Worm (Caenorhabditis elegans) whole organism, late embryonic: Measurements from ENCODE around the gene srh-18.

Source experiments
- C08G9.2 ChIP-seq: sonication (generic microtip); optimal IDR thresholded peaks from 2 replicates; lab custom pipeline; 2016; ENCODE audit warnings: mild to moderate bottlenecking, missing genetic modification characterization, moderate library complexity, missing compliant biosample characterization
- C38D4.7 ChIP-seq: fragments of 200-800 bp; sonication (Bioruptor generic); optimal IDR thresholded peaks from 2 replicates; lab custom pipeline; 2018; ENCODE audit warnings: mild to moderate bottlenecking, missing genetic modification characterization, moderate library complexity, missing compliant biosample characterization
- T23F11.4 ChIP-seq: fragments of 200-800 bp; sonication (Bioruptor generic); optimal IDR thresholded peaks from 2 replicates; lab custom pipeline; 2018; ENCODE audit warnings: mild to moderate bottlenecking, missing genetic modification characterization, missing compliant biosample characterization
- Y22D7AL.16 ChIP-seq: sonication (generic microtip); optimal IDR thresholded peaks from 2 replicates; lab custom pipeline; 2016; ENCODE audit warnings: missing genetic modification characterization, missing compliant biosample characterization
- ceh-22 ChIP-seq: sonication (generic microtip); optimal IDR thresholded peaks from 2 replicates; lab custom pipeline; 2017; ENCODE audit warnings: missing biosample characterization, missing genetic modification characterization
- ceh-31 ChIP-seq: sonication (generic microtip); optimal IDR thresholded peaks from 2 replicates; lab custom pipeline; 2016; ENCODE audit warnings: missing genetic modification characterization, missing compliant biosample characterization
- ceh-34 ChIP-seq: sonication (generic microtip); optimal IDR thresholded peaks from 2 replicates; lab custom pipeline; 2016; ENCODE audit warnings: mild to moderate bottlenecking, missing genetic modification characterization, missing compliant biosample characterization
- ceh-45 ChIP-seq: fragments of 200-800 bp; sonication (Bioruptor generic); IDR thresholded peaks from 2 replicates; pipeline ENCODE4 v1.3.6; 2022; ENCODE audit warnings: missing genetic modification reagents, missing genetic modification characterization, missing compliant biosample characterization
- ceh-6 ChIP-seq: fragments of 200-800 bp; sonication (Bioruptor generic); optimal IDR thresholded peaks from 2 replicates; lab custom pipeline; 2018; ENCODE audit warnings: mild to moderate bottlenecking, missing genetic modification characterization, missing compliant biosample characterization
- ceh-9 ChIP-seq: sonication (generic microtip); optimal IDR thresholded peaks from 2 replicates; lab custom pipeline; 2016; ENCODE audit warnings: mild to moderate bottlenecking, missing genetic modification characterization, inconsistent platforms, missing compliant biosample characterization
- che-1 ChIP-seq: sonication (generic microtip); optimal IDR thresholded peaks from 2 replicates; lab custom pipeline; 2016; ENCODE audit warnings: mild to moderate bottlenecking, missing genetic modification characterization, missing compliant biosample characterization
- dve-1 ChIP-seq: sonication (generic microtip); optimal IDR thresholded peaks from 2 replicates; lab custom pipeline; 2017; ENCODE audit warnings: antibody characterized with exemption, mild to moderate bottlenecking, missing genetic modification characterization, missing compliant biosample characterization
- elt-2 ChIP-seq: sonication (generic microtip); optimal IDR thresholded peaks from 2 replicates; lab custom pipeline; 2016; ENCODE audit warnings: missing genetic modification reagents, missing genetic modification characterization, missing compliant biosample characterization
- eyg-1 ChIP-seq: sonication (generic microtip); optimal IDR thresholded peaks from 2 replicates; lab custom pipeline; 2016; ENCODE audit warnings: missing genotype, missing genetic modification characterization, missing compliant biosample characterization
- fkh-10 ChIP-seq: fragments of 150-350 bp; optimal IDR thresholded peaks from 2 replicates; lab custom pipeline; 2014; ENCODE audit warnings: missing biosample characterization, missing genetic modification reagents, missing genetic modification characterization
- hlh-13 ChIP-seq: fragments of 200-800 bp; sonication (Bioruptor generic); optimal IDR thresholded peaks from 2 replicates; lab custom pipeline; 2018; ENCODE audit warnings: mild to moderate bottlenecking, missing genetic modification characterization, missing compliant biosample characterization
- nhr-11 ChIP-seq: fragments of 150-350 bp; optimal IDR thresholded peaks from 2 replicates; lab custom pipeline; 2014; ENCODE audit warnings: missing biosample characterization, missing genetic modification characterization
- nhr-232 ChIP-seq: sonication (generic microtip); optimal IDR thresholded peaks from 2 replicates; lab custom pipeline; 2016; ENCODE audit warnings: missing genetic modification characterization, missing compliant biosample characterization
- pag-3 ChIP-seq: sonication (generic microtip); optimal IDR thresholded peaks from 2 replicates; lab custom pipeline; 2016; ENCODE audit warnings: missing compliant biosample characterization, missing genetic modification characterization, borderline replicate concordance
- pros-1 ChIP-seq: fragments of 150-350 bp; optimal IDR thresholded peaks from 2 replicates; lab custom pipeline; 2014; ENCODE audit warnings: missing biosample characterization, missing genetic modification reagents, missing genetic modification characterization
- ref-2 ChIP-seq: sonication (generic microtip); optimal IDR thresholded peaks from 2 replicates; lab custom pipeline; 2016; ENCODE audit warnings: missing genetic modification characterization, missing compliant biosample characterization
- rnt-1 ChIP-seq: sonication (generic microtip); optimal IDR thresholded peaks from 2 replicates; lab custom pipeline; 2016; ENCODE audit warnings: missing genetic modification characterization, missing compliant biosample characterization
- tbx-2 ChIP-seq: sonication (generic microtip); optimal IDR thresholded peaks from 2 replicates; lab custom pipeline; 2016; ENCODE audit warnings: missing genetic modification characterization, missing compliant biosample characterization
- unc-42 ChIP-seq: sonication (generic microtip); optimal IDR thresholded peaks from 2 replicates; lab custom pipeline; 2016; ENCODE audit warnings: missing genotype, missing genetic modification characterization, missing compliant biosample characterization
- unc-55 ChIP-seq: sonication (generic microtip); optimal IDR thresholded peaks from 2 replicates; lab custom pipeline; 2017; ENCODE audit warnings: missing biosample characterization, missing genetic modification reagents, missing genetic modification characterization
- unc-86 ChIP-seq: sonication (generic microtip); optimal IDR thresholded peaks from 2 replicates; lab custom pipeline; 2016; ENCODE audit warnings: missing genetic modification characterization, missing compliant biosample characterization
- ztf-16 ChIP-seq: sonication (generic microtip); optimal IDR thresholded peaks from 2 replicates; lab custom pipeline; 2017; ENCODE audit warnings: missing genetic modification characterization, missing compliant biosample characterization

Gene srh-18

ce11 chrV:13350302-13350701, 32.0 kb downstream of the srh-18 start:
- TF ChIP-seq T23F11.4 = no peak
- TF ChIP-seq, all 69 proteins: peak for 0

ce11 chrV:13351773-13352172, 33.5 kb downstream of the srh-18 start:
- TF ChIP-seq eyg-1 (tag; lab: Kevin White, UChicago) = no peak
- TF ChIP-seq unc-55 (GFP tag; lab: Kevin White, UChicago) = peak; percentile 31

ce11 chrV:13352415-13352814, 34.2 kb downstream of the srh-18 start:
- no peak for TF ChIP-seq ceh-31 (tag; lab: Kevin White, UChicago)
- TF ChIP-seq nhr-232 = no peak
- no peak for TF ChIP-seq ceh-45 (GFP tag; lab: Robert Waterston, UW)
- no peak for TF ChIP-seq nhr-11 (tag; lab: Kevin White, UChicago)
- TF ChIP-seq C08G9.2 (tag; lab: Kevin White, UChicago) = no peak
- no peak for TF ChIP-seq T23F11.4
- TF ChIP-seq pag-3 (tag; lab: Kevin White, UChicago) = no peak
- no peak for TF ChIP-seq ceh-6 (GFP tag; lab: Kevin White, UChicago)
- TF ChIP-seq ceh-9 = no peak
- no peak for TF ChIP-seq unc-42
- TF ChIP-seq ref-2 (tag; lab: Kevin White, UChicago) = no peak
- no peak for TF ChIP-seq dve-1 (tag; lab: Kevin White, UChicago)
- TF ChIP-seq ceh-34 = no peak
- no peak for TF ChIP-seq unc-86 (tag; lab: Kevin White, UChicago)
- no peak for TF ChIP-seq rnt-1 (tag; lab: Kevin White, UChicago)
- TF ChIP-seq ceh-22 = no peak
- TF ChIP-seq ztf-16 (tag; lab: Kevin White, UChicago) = no peak
- TF ChIP-seq Y22D7AL.16 = no peak

- no peak for TF ChIP-seq C38D4.7 (GFP tag; lab: Kevin White, UChicago)
These were observed 38.0 kb downstream of the srh-18 start for ce11 chrV:13356210-13356609.

- TF ChIP-seq unc-55 (GFP tag; lab: Kevin White, UChicago) = no peak
- TF ChIP-seq elt-2 = peak; percentile 19
These were observed 39.5 kb downstream of the srh-18 start, which contains the start of gene F32H5.1 for ce11 chrV:13357652-13358281. TSS of gene F32H5.1 (minus strand) at chrV:13358037.

- TF ChIP-seq tbx-2 (tag; lab: Kevin White, UChicago) = no peak
These were observed 40.8 kb downstream of the srh-18 start, which contains the start of gene F32H5.3 for ce11 chrV:13358823-13359592. TSS of gene F32H5.3 (plus strand) at chrV:13359335.

ce11 chrV:13360254-13360653, 42.0 kb downstream of the srh-18 start, which contains the start of gene F32H5.4:
TSS of gene F32H5.4 (plus strand) at chrV:13360554.
- no peak for TF ChIP-seq hlh-13
- TF ChIP-seq dve-1 (tag; lab: Kevin White, UChicago) = no peak
- TF ChIP-seq pros-1 = no peak
- TF ChIP-seq ceh-6 (GFP tag; lab: Kevin White, UChicago) = no peak

ce11 chrV:13363415-13363814, 45.2 kb downstream of the srh-18 start, which contains the start of gene srg-46:
TSS of gene srg-46 (plus strand) at chrV:13363715.
- TF ChIP-seq che-1 (tag; lab: Kevin White, UChicago) = no peak
- no peak for TF ChIP-seq fkh-10 (GFP tag; lab: Kevin White, UChicago)
- TF ChIP-seq, all 69 proteins: peak for 0
